Fruit fly (Drosophila melanogaster) whole organism, pupa: Measurements from ENCODE around the gene Sugb.

Source experiments
- CG10348 ChIP-seq: fragments of 200-800 bp; sonication (Bioruptor generic); IDR thresholded peaks from 2 replicates; pipeline ENCODE4 v1.3.6; 2022; ENCODE audit warnings: missing biosample characterization, missing genetic modification characterization
- CG12605 ChIP-seq: fragments of 200-800 bp; sonication (Bioruptor generic); IDR thresholded peaks from 2 replicates; pipeline ENCODE4 v1.3.6; 2022; ENCODE audit warnings: missing biosample characterization, missing genetic modification characterization
- CG13204 ChIP-seq: fragments of 200-800 bp; sonication (Bioruptor generic); optimal IDR thresholded peaks from 2 replicates; lab custom pipeline; 2018; ENCODE audit warnings: missing biosample characterization, mild to moderate bottlenecking, missing genetic modification characterization, moderate library complexity
- CG14655 ChIP-seq: fragments of 200-800 bp; sonication (Bioruptor generic); optimal IDR thresholded peaks from 3 replicates; lab custom pipeline; 2017; ENCODE audit warnings: mild to moderate bottlenecking, missing biosample characterization, missing genetic modification reagents, missing genetic modification characterization
- CG15710 ChIP-seq: fragments of 200-800 bp; sonication (Bioruptor generic); optimal IDR thresholded peaks from 2 replicates; lab custom pipeline; 2018; ENCODE audit warnings: missing biosample characterization, mild to moderate bottlenecking, missing genetic modification characterization, moderate library complexity
- CG17806 ChIP-seq: fragments of 200-800 bp; sonication (Bioruptor generic); optimal IDR thresholded peaks from 2 replicates; lab custom pipeline; 2018; ENCODE audit warnings: missing biosample characterization, mild to moderate bottlenecking, missing genetic modification characterization, moderate library complexity
- CG32121 ChIP-seq: fragments of 200-800 bp; sonication (Bioruptor generic); IDR thresholded peaks from 2 replicates; pipeline ENCODE4 v1.3.6; 2022; ENCODE audit warnings: missing biosample characterization, missing genetic modification characterization
- CG34367 ChIP-seq: fragments of 200-800 bp; sonication (Bioruptor generic); optimal IDR thresholded peaks from 2 replicates; lab custom pipeline; 2018; ENCODE audit warnings: missing biosample characterization, mild to moderate bottlenecking, missing genetic modification characterization
- CG4496 ChIP-seq: fragments of 200-800 bp; sonication (Bioruptor generic); IDR thresholded peaks from 3 replicates; pipeline ENCODE4 v1.3.6; 2022; ENCODE audit warnings: missing biosample characterization, missing genetic modification characterization
- CG8159 ChIP-seq: fragments of 200-800 bp; sonication (Bioruptor generic); optimal IDR thresholded peaks from 3 replicates; lab custom pipeline; 2018; ENCODE audit warnings: missing biosample characterization, mild to moderate bottlenecking, missing genetic modification characterization, moderate library complexity
- CG8301 ChIP-seq: fragments of 200-800 bp; sonication (Bioruptor generic); optimal IDR thresholded peaks from 2 replicates; lab custom pipeline; 2018; ENCODE audit warnings: missing biosample characterization, mild to moderate bottlenecking, missing genetic modification characterization
- CG9948 ChIP-seq: fragments of 200-800 bp; sonication (Bioruptor generic); optimal IDR thresholded peaks from 2 replicates; lab custom pipeline; 2018; ENCODE audit warnings: missing biosample characterization, mild to moderate bottlenecking, missing genetic modification characterization, moderate library complexity
- D1 ChIP-seq: fragments of 200-800 bp; sonication (Bioruptor generic); optimal IDR thresholded peaks from 2 replicates; lab custom pipeline; 2018; ENCODE audit warnings: missing biosample characterization, mild to moderate bottlenecking, missing genetic modification characterization, moderate library complexity
- EcR ChIP-seq: fragments of 200-800 bp; sonication (Bioruptor generic); optimal IDR thresholded peaks from 3 replicates; lab custom pipeline; 2019; ENCODE audit warnings: missing biosample characterization, missing genetic modification characterization, mild to moderate bottlenecking, moderate library complexity, missing genetic modification reagents
- Ets98B ChIP-seq: fragments of 200-800 bp; sonication (Bioruptor generic); IDR thresholded peaks from 2 replicates; pipeline ENCODE4 v1.3.6; 2022; ENCODE audit warnings: missing biosample characterization, missing genetic modification characterization
- Pif1A ChIP-seq: fragments of 200-800 bp; sonication (Bioruptor generic); optimal IDR thresholded peaks from 3 replicates; lab custom pipeline; 2016; ENCODE audit warnings: missing biosample characterization, missing genetic modification characterization
- Pif1B ChIP-seq: fragments of 200-800 bp; sonication (Bioruptor generic); optimal IDR thresholded peaks from 3 replicates; lab custom pipeline; 2016; ENCODE audit warnings: missing biosample characterization, missing genetic modification characterization
- Snoo ChIP-seq: fragments of 200-800 bp; sonication (Bioruptor generic); optimal IDR thresholded peaks from 3 replicates; lab custom pipeline; 2017; ENCODE audit warnings: missing biosample characterization, mild to moderate bottlenecking, missing genetic modification characterization, inconsistent platforms
- fd96Ca ChIP-seq: fragments of 200-800 bp; sonication (Bioruptor generic); IDR thresholded peaks from 3 replicates; pipeline ENCODE4 v1.3.6; 2022; ENCODE audit warnings: missing biosample characterization, missing genetic modification characterization
- gl ChIP-seq: fragments of 200-800 bp; sonication (Bioruptor generic); optimal IDR thresholded peaks from 2 replicates; lab custom pipeline; 2018; ENCODE audit warnings: missing biosample characterization, mild to moderate bottlenecking, missing genetic modification characterization
- rn ChIP-seq: fragments of 200-800 bp; sonication (Bioruptor generic); IDR thresholded peaks from 2 replicates; pipeline ENCODE4 v1.3.6; 2022; ENCODE audit warnings: missing biosample characterization, missing genetic modification characterization

The Sugb gene

DNA sequence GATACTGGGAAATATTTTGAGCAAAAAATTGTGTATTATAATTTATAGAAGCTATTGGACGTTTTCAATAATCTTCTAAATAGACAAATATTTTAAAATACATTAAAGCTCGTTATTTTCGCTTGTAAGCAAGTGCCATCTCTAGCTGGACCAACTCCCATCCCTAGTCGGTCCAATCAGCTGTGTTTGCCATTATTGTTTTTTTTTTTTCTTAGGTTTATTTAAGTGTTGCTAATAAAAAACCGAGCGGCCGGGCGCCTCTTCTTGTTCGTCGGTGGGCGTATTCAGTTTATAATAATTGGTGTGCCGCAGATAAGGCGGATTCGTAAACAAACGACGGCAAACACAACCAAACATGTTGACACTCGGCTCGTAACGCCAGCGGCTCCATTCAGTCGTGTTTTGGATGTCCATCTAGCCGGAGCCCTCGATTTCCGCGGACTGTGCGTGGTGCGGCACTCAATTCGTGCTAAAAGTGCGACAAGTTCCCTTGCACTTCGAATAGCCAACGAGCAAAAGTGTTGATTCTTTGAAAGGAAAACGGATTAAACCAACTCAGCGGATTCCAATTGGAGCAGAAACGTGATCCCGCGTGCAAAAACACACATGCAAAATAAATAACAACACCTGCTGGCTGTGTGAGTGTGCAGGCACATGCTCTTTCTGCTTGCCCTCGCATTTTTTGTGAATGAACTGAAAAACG lies at the start of gene Sugb:
Gene Sugb (plus strand): TSS at position 162 of the 703 bp plus-strand sequence.
- peak; percentile 81 for TF ChIP-seq CG4496 (GFP tag; lab: Robert Waterston, UW)
- no peak for TF ChIP-seq CG13204 (GFP tag; lab: Kevin White, UChicago)
- TF ChIP-seq Snoo (tag; lab: Kevin White, UChicago): peak; percentile 51
- TF ChIP-seq CG34367 (tag; lab: Kevin White, UChicago): peak; percentile 57
- peak; percentile 30 for TF ChIP-seq CG17806 (tag; lab: Kevin White, UChicago)
- no peak for TF ChIP-seq CG10348 (GFP tag; lab: Robert Waterston, UW)
- no peak for TF ChIP-seq CG8301 (tag; lab: Kevin White, UChicago)
- TF ChIP-seq CG15710 (tag; lab: Kevin White, UChicago): peak; percentile 56
- TF ChIP-seq Pif1A (GFP tag; lab: Kevin White, UChicago): peak; percentile 82
- peak; percentile 16 for TF ChIP-seq EcR (GFP tag; lab: Kevin White, UChicago)
- TF ChIP-seq Ets98B (GFP tag; lab: Robert Waterston, UW): peak; percentile 82
- peak; percentile 81 for TF ChIP-seq CG32121 (GFP tag; lab: Robert Waterston, UW)
- TF ChIP-seq CG12605 (GFP tag; lab: Robert Waterston, UW): peak; percentile 74
- peak; percentile 60 for TF ChIP-seq Pif1B
- TF ChIP-seq D1 (tag; lab: Kevin White, UChicago): peak; percentile 16

DNA sequence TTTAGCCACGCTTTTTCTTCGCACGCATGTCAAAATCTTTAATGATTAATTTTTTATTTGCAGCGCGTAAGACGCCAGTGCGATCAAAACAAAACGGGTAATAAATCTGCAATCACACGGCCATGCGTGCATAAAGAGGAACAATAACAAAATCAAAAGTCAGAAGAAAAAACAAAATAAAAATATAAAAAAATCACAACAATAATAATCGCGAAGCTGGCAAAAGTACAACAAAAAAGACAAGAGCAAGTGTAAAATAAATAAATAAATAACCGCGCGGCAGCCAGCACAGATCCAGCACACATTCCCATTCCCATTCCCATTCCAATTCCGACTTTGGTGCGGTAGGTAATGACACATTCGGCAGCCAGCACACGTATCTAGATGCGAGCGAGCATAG lies 49.2 kb upstream of the Sugb start:
- TF ChIP-seq gl (tag; lab: Kevin White, UChicago) (peak; percentile 69), Ets98B (GFP tag; lab: Robert Waterston, UW) (peak; percentile 54), CG10348 (GFP tag; lab: Robert Waterston, UW) (no peak), EcR (GFP tag; lab: Kevin White, UChicago) (no peak), Pif1B (peak; percentile 56), CG14655 (GFP tag; lab: Kevin White, UChicago) (peak; percentile 80), CG32121 (GFP tag; lab: Robert Waterston, UW) (peak; percentile 58), CG13204 (GFP tag; lab: Kevin White, UChicago) (peak; percentile 71), Pif1A (GFP tag; lab: Kevin White, UChicago) (peak; percentile 44), CG9948 (tag; lab: Kevin White, UChicago) (peak; percentile 24), CG15710 (tag; lab: Kevin White, UChicago) (peak; percentile 64), fd96Ca (GFP tag; lab: Robert Waterston, UW) (no peak; the same call in 1 of the 3 replicates), CG8159 (tag; lab: Kevin White, UChicago) (peak; percentile 50), CG34367 (tag; lab: Kevin White, UChicago) (peak; percentile 73), CG12605 (GFP tag; lab: Robert Waterston, UW) (peak; percentile 94), rn (no peak), CG8301 (tag; lab: Kevin White, UChicago) (peak; percentile 66), CG17806 (tag; lab: Kevin White, UChicago) (peak; percentile 48), D1 (tag; lab: Kevin White, UChicago) (no peak), Snoo (tag; lab: Kevin White, UChicago) (no peak), CG4496 (GFP tag; lab: Robert Waterston, UW) (peak; percentile 83)

DNA sequence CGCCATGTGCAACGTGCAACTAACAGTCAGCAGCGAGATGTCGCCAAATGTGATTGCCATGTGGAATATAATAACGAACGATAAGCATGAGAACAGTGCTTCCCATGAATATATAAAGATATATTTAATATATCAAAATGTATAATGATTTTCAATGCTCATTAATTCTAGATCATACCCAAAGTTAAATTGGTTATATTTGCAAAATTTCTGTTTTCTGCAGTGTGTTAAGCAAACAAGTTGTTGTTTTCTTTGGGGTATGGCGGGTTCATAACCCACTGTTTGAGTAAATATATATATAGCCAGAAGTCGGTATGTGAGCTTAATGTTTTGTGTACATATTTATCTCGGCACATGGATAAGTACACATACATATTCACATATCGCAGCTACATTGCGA lies 47.0 kb upstream of the Sugb start:
- no peak for TF ChIP-seq CG17806 (tag; lab: Kevin White, UChicago)
- peak; percentile 47 for TF ChIP-seq CG8159 (tag; lab: Kevin White, UChicago)
- TF ChIP-seq CG4496 (GFP tag; lab: Robert Waterston, UW): peak; percentile 60; the same call in 1 of the 3 replicates
- TF ChIP-seq Snoo (tag; lab: Kevin White, UChicago): no peak
- TF ChIP-seq CG32121 (GFP tag; lab: Robert Waterston, UW): peak; percentile 51
- peak; percentile 31; the same call in 1 of the 2 replicates for TF ChIP-seq Ets98B (GFP tag; lab: Robert Waterston, UW)
- TF ChIP-seq, all 21 proteins: peak for 4

DNA sequence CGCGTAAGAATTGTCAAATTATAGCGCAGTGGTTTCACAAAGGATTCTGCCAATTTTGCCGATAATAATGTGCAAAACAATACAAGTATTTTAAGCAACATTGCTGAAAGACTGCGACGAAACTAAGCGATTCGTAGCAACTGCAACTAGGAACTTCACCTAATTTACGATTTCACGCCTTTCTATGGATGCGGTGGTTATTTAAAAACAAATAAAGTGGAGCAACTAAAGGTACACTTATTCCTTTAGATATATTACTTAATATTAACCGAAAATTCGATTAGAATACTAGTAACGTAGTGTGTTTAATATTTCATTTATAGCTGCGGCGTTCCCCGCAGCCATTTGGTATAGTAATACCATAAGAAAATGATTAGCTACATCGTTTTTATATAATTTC lies 37.8 kb upstream of the Sugb start, which contains the start of gene CG6071:
Gene CG6071 (minus strand): TSS at position 101 of the 400 bp plus-strand sequence.
- TF ChIP-seq CG34367 (tag; lab: Kevin White, UChicago): no peak

dm6 chr3L:11648410-11648809 lies 35.4 kb upstream of the Sugb start, which contains the start of the genes RIOK1 and Polr3H:
RIOK1 (minus strand) TSS chr3L:11648474.
Polr3H (plus strand) TSS chr3L:11648756.
- no peak; the same call in 1 of the 2 replicates for TF ChIP-seq CG32121 (GFP tag; lab: Robert Waterston, UW)
- TF ChIP-seq fd96Ca (GFP tag; lab: Robert Waterston, UW): peak; percentile 66; the same call in 2 of the 3 replicates
- peak; percentile 30; the same call in 1 of the 3 replicates for TF ChIP-seq CG4496 (GFP tag; lab: Robert Waterston, UW)
- peak; percentile 28 for TF ChIP-seq CG34367 (tag; lab: Kevin White, UChicago)
- no peak for TF ChIP-seq CG12605 (GFP tag; lab: Robert Waterston, UW)
- peak; percentile 60 for TF ChIP-seq Ets98B (GFP tag; lab: Robert Waterston, UW)

DNA sequence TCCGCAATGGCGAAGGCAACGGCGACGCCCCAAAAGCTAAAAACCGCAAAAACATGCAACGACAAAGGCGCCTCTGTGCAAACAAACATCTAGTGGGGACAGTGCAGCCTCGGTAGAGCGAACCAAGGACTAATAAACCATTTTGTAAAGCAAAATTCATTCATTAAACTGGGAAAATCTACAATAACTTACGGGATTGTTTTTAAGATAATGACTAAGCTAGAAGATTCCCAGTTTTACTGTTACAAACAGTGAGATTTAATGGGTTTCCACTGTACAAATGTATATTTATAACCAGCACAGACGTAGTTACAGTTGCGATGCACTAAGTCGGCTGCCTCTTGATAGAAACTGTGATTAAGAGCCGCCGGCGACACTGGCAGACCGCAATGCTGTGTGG lies 27.6 kb upstream of the Sugb start:
- TF ChIP-seq CG8301 (tag; lab: Kevin White, UChicago) (peak; percentile 63), CG15710 (tag; lab: Kevin White, UChicago) (peak; percentile 54), gl (tag; lab: Kevin White, UChicago) (no peak), CG8159 (tag; lab: Kevin White, UChicago) (peak; percentile 59), CG10348 (GFP tag; lab: Robert Waterston, UW) (peak; percentile 85; the same call in 1 of the 2 replicates), CG14655 (GFP tag; lab: Kevin White, UChicago) (peak; percentile 82), D1 (tag; lab: Kevin White, UChicago) (no peak), CG4496 (GFP tag; lab: Robert Waterston, UW) (peak; percentile 93), CG9948 (tag; lab: Kevin White, UChicago) (no peak), Pif1A (GFP tag; lab: Kevin White, UChicago) (peak; percentile 50), CG17806 (tag; lab: Kevin White, UChicago) (peak; percentile 51), EcR (GFP tag; lab: Kevin White, UChicago) (no peak), CG13204 (GFP tag; lab: Kevin White, UChicago) (no peak), Ets98B (GFP tag; lab: Robert Waterston, UW) (peak; percentile 92), CG32121 (GFP tag; lab: Robert Waterston, UW) (peak; percentile 82), Snoo (tag; lab: Kevin White, UChicago) (no peak), CG12605 (GFP tag; lab: Robert Waterston, UW) (no peak; the same call in 1 of the 2 replicates), CG34367 (tag; lab: Kevin White, UChicago) (peak; percentile 37), Pif1B (peak; percentile 7), fd96Ca (GFP tag; lab: Robert Waterston, UW) (peak; percentile 91), rn (peak; percentile 38; the same call in 1 of the 2 replicates)
- TF ChIP-seq, all 21 proteins: peak for 14
